Worm (Caenorhabditis elegans) whole organism, late embryonic: ENCODE results near the gene acr-14.

Experiments
- C38D4.7 ChIP-seq: fragments of 200-800 bp; sonication (Bioruptor generic); optimal IDR thresholded peaks from 2 replicates; lab custom pipeline; 2018; ENCODE audit warnings: mild to moderate bottlenecking, missing genetic modification characterization, moderate library complexity, missing compliant biosample characterization
- F13H6.1 ChIP-seq: sonication (generic microtip); optimal IDR thresholded peaks from 2 replicates; lab custom pipeline; 2016; ENCODE audit warnings: missing genetic modification characterization, missing compliant biosample characterization
- K02D7.2 ChIP-seq: sonication (generic microtip); optimal IDR thresholded peaks from 2 replicates; lab custom pipeline; 2017; ENCODE audit warnings: mild to moderate bottlenecking, missing genetic modification characterization, missing compliant biosample characterization
- Y22D7AL.16 ChIP-seq: sonication (generic microtip); optimal IDR thresholded peaks from 2 replicates; lab custom pipeline; 2016; ENCODE audit warnings: missing genetic modification characterization, missing compliant biosample characterization
- ceh-18 ChIP-seq: sonication (generic microtip); optimal IDR thresholded peaks from 2 replicates; lab custom pipeline; 2016; ENCODE audit warnings: missing genetic modification characterization, missing compliant biosample characterization
- ceh-22 ChIP-seq: sonication (generic microtip); optimal IDR thresholded peaks from 2 replicates; lab custom pipeline; 2017; ENCODE audit warnings: missing biosample characterization, missing genetic modification characterization
- ceh-24 ChIP-seq: sonication (generic microtip); optimal IDR thresholded peaks from 2 replicates; lab custom pipeline; 2016; ENCODE audit warnings: mild to moderate bottlenecking, missing genetic modification characterization, missing compliant biosample characterization
- ceh-9 ChIP-seq: sonication (generic microtip); optimal IDR thresholded peaks from 2 replicates; lab custom pipeline; 2016; ENCODE audit warnings: mild to moderate bottlenecking, missing genetic modification characterization, inconsistent platforms, missing compliant biosample characterization
- dve-1 ChIP-seq: sonication (generic microtip); optimal IDR thresholded peaks from 2 replicates; lab custom pipeline; 2017; ENCODE audit warnings: antibody characterized with exemption, mild to moderate bottlenecking, missing genetic modification characterization, missing compliant biosample characterization
- elt-4 ChIP-seq: sonication (generic microtip); optimal IDR thresholded peaks from 2 replicates; lab custom pipeline; 2016; ENCODE audit warnings: missing genetic modification characterization, missing compliant biosample characterization
- eyg-1 ChIP-seq: sonication (generic microtip); optimal IDR thresholded peaks from 2 replicates; lab custom pipeline; 2016; ENCODE audit warnings: missing genotype, missing genetic modification characterization, missing compliant biosample characterization
- fkh-10 ChIP-seq: fragments of 150-350 bp; optimal IDR thresholded peaks from 2 replicates; lab custom pipeline; 2014; ENCODE audit warnings: missing biosample characterization, missing genetic modification reagents, missing genetic modification characterization
- hlh-15 ChIP-seq: sonication (generic microtip); optimal IDR thresholded peaks from 2 replicates; lab custom pipeline; 2016; ENCODE audit warnings: missing genetic modification characterization, missing compliant biosample characterization
- hlh-30 ChIP-seq: sonication (generic microtip); optimal IDR thresholded peaks from 2 replicates; lab custom pipeline; 2017; ENCODE audit warnings: antibody characterized with exemption, missing genetic modification characterization, missing compliant biosample characterization; ENCODE audit not compliant: insufficient read depth
- hlh-6 ChIP-seq: sonication (generic microtip); optimal IDR thresholded peaks from 2 replicates; lab custom pipeline; 2016; ENCODE audit warnings: missing genotype, missing genetic modification characterization, missing compliant biosample characterization
- hlh-8 ChIP-seq: sonication (generic microtip); optimal IDR thresholded peaks from 2 replicates; lab custom pipeline; 2016; ENCODE audit warnings: missing genotype, missing genetic modification characterization, missing compliant biosample characterization
- lin-11 ChIP-seq: fragments of 200-800 bp; sonication (Bioruptor generic); optimal IDR thresholded peaks from 2 replicates; lab custom pipeline; 2018; ENCODE audit warnings: mild to moderate bottlenecking, missing genetic modification characterization, missing compliant biosample characterization
- nfya-1 ChIP-seq: sonication (generic microtip); optimal IDR thresholded peaks from 2 replicates; lab custom pipeline; 2017; ENCODE audit warnings: missing genetic modification characterization, mild to moderate bottlenecking, missing compliant biosample characterization, antibody characterized with exemption, moderate library complexity
- nhr-11 ChIP-seq: fragments of 150-350 bp; optimal IDR thresholded peaks from 2 replicates; lab custom pipeline; 2014; ENCODE audit warnings: missing biosample characterization, missing genetic modification characterization
- nhr-232 ChIP-seq: sonication (generic microtip); optimal IDR thresholded peaks from 2 replicates; lab custom pipeline; 2016; ENCODE audit warnings: missing genetic modification characterization, missing compliant biosample characterization
- pat-9 ChIP-seq: fragments of 200-800 bp; sonication (Bioruptor generic); optimal IDR thresholded peaks from 2 replicates; lab custom pipeline; 2018; ENCODE audit warnings: mild to moderate bottlenecking, missing genetic modification characterization, moderate library complexity, missing compliant biosample characterization
- pha-2 ChIP-seq: sonication (generic microtip); optimal IDR thresholded peaks from 2 replicates; lab custom pipeline; 2017; ENCODE audit warnings: mild to moderate bottlenecking, missing genetic modification characterization, missing compliant biosample characterization
- pha-4 ChIP-seq: fragments of 150-350 bp; optimal IDR thresholded peaks from 2 replicates; lab custom pipeline; 2018; ENCODE audit warnings: missing biosample characterization, missing genetic modification reagents, missing genetic modification characterization
- pqm-1 ChIP-seq: sonication (generic microtip); optimal IDR thresholded peaks from 2 replicates; lab custom pipeline; 2016; ENCODE audit warnings: missing genetic modification characterization, missing compliant biosample characterization
- pros-1 ChIP-seq: fragments of 150-350 bp; optimal IDR thresholded peaks from 2 replicates; lab custom pipeline; 2014; ENCODE audit warnings: missing biosample characterization, missing genetic modification reagents, missing genetic modification characterization
- ref-2 ChIP-seq: sonication (generic microtip); optimal IDR thresholded peaks from 2 replicates; lab custom pipeline; 2016; ENCODE audit warnings: missing genetic modification characterization, missing compliant biosample characterization
- syd-9 ChIP-seq: sonication (generic microtip); optimal IDR thresholded peaks from 2 replicates; lab custom pipeline; 2016; ENCODE audit warnings: mild to moderate bottlenecking, missing genetic modification characterization, moderate library complexity, missing compliant biosample characterization
- unc-3 ChIP-seq, 2 experiments: fragments of 200-800 bp in 1 of 2; sonication (Bioruptor generic) in 1 of 2; sonication (generic microtip) in 1 of 2; conservative IDR thresholded peaks in 1 of 2; optimal IDR thresholded peaks in 1 of 2; 2 replicates each; pipeline versions ENCODE4 v1.3.6 to Lab custom; 2016 to 2022; ENCODE audit warnings: missing compliant biosample characterization in 2 of 2, missing genetic modification characterization in 2 of 2, missing genetic modification reagents in 1 of 2
- unc-55 ChIP-seq: sonication (generic microtip); optimal IDR thresholded peaks from 2 replicates; lab custom pipeline; 2017; ENCODE audit warnings: missing biosample characterization, missing genetic modification reagents, missing genetic modification characterization
- unc-86 ChIP-seq: sonication (generic microtip); optimal IDR thresholded peaks from 2 replicates; lab custom pipeline; 2016; ENCODE audit warnings: missing genetic modification characterization, missing compliant biosample characterization
- zip-5 ChIP-seq: sonication (generic microtip); optimal IDR thresholded peaks from 2 replicates; lab custom pipeline; 2016; ENCODE audit warnings: missing genetic modification characterization, missing compliant biosample characterization
- ztf-16 ChIP-seq: sonication (generic microtip); optimal IDR thresholded peaks from 2 replicates; lab custom pipeline; 2017; ENCODE audit warnings: missing genetic modification characterization, missing compliant biosample characterization

The acr-14 gene

DNA sequence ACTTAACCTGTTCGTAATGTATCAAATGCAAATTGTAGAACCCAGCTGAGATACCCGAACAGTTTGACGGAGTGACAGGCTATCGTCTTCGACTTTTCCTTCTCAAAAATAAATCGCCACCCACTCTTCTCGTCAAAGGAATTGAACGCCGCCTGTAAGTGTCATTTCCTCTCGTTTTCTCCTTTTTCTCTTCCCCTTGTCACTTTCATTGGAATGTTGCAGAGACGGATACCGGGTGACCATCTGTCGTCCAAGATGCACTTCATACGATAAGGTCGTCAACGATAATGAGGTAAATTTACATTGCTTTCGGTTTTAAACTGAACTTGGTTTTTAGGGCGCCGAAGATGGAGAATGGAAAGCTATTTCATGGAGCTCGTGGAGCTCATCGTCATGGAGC, 22.8 kb upstream of the acr-14 start:
- no peak for TF ChIP-seq ref-2 (tag; lab: Kevin White, UChicago)
- peak; percentile 9 for TF ChIP-seq unc-55 (GFP tag; lab: Kevin White, UChicago)

DNA sequence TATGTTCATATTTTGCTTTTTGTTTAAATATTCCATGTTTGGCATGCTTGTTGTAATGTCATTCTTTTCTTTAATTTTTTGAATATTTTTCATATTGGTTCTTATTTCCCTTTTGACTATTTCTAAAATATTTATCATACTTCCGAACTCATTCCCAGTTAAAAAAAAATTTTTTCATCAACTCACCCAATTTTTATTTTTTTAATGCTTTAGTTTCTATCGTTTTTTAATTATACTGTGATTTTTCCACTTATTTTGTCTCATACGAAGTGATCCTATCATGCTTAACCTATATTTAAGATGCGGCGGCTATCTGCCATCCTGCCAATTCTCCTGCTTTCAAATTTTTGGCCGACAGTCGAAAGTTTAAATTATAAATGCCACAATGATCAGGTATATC, 21.5 kb upstream of the acr-14 start, which contains the start of gene qua-1:
Gene qua-1 (plus strand): TSS at position 301 of the 400 bp plus-strand sequence.
- TF ChIP-seq ceh-9 (tag; lab: Kevin White, UChicago) (no peak), ceh-24 (no peak)
- TF ChIP-seq, all 69 proteins: peak for 0

DNA sequence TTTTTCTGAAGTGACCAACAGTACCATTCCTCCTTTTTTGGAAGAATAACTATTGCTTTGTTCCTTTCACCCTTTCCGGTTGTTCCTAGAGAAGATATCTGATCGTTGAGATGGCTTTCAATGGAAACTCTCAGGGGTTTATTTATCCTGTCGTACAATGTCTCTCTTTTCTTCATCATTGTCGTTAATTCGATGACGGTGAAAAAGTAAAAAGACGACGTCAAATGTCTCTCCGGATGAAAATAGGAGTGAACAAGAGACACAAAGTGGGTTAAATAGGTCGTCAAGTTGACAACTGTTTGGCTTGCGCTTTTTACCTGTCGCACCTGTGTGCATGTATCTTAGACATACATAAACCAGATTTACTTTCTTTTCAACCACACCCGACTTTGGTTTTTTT, 16.9 kb upstream of the acr-14 start:
- TF ChIP-seq pat-9 (tag; lab: Kevin White, UChicago) (no peak), hlh-15 (tag; lab: Kevin White, UChicago) (no peak), nfya-1 (tag; lab: Kevin White, UChicago) (no peak), eyg-1 (tag; lab: Kevin White, UChicago) (no peak), ztf-16 (tag; lab: Kevin White, UChicago) (no peak), syd-9 (no peak), hlh-8 (tag; lab: Kevin White, UChicago) (no peak), pros-1 (no peak), zip-5 (no peak)
- TF ChIP-seq, all 69 proteins: peak for 0

DNA sequence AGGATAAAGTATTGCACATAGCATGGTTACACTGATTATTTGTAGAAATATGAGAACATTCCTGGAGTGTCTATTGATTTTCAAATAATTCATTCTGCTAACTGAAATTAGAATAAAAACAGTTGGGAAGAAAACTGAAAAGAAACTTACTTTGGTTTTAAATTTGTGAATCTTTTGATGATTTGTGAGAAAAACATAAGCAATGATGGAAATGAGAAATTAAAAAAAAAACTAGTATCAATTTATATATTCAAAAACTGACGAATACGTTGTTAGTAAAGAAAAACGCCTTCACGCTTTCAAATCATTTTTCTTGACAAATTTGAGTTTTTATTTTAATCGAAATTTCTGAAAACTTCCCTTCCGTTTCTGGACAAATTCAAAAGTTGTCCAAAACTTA, 16.1 kb upstream of the acr-14 start, which contains the start of gene T05C12.9:
Gene T05C12.9 (minus strand): TSS at position 101 of the 400 bp plus-strand sequence.
- TF ChIP-seq nhr-232 (no peak), pqm-1 (no peak), ceh-24 (no peak), dve-1 (tag; lab: Kevin White, UChicago) (no peak), unc-86 (tag; lab: Kevin White, UChicago) (no peak), F13H6.1 (tag; lab: Kevin White, UChicago) (no peak), hlh-15 (tag; lab: Kevin White, UChicago) (no peak), unc-55 (GFP tag; lab: Kevin White, UChicago) (no peak)

DNA sequence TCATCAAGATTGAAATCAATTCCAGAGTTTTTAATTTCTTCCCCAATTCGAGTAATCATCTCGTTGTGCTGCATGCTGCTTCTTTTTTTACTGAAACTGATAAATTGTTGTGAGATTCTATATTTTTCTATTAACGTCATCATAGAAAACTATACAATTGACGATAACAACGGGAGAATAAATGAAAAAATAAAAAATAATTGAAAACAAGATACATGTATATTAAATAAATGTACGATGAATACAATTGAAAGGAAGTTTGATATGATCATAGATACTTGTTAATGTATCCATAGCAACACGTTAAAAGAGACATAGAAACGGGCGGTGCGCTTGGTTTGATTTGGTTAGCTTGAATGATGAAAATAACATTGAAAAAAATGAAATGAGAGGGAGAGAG, 13.5 kb upstream of the acr-14 start, which contains the start of gene T05C12.8:
Gene T05C12.8 (minus strand): TSS at position 101 of the 400 bp plus-strand sequence.
- TF ChIP-seq unc-3 (GFP tag; conservative IDR thresholded peaks at IDR 0.05; lab: Robert Waterston, UW) (no peak), unc-3 (tag; optimal IDR thresholded peaks at IDR 0.05; lab: Kevin White, UChicago) (no peak), K02D7.2 (tag; lab: Kevin White, UChicago) (no peak), syd-9 (no peak), ceh-22 (tag; lab: Kevin White, UChicago) (no peak), pha-4 (tag; lab: Kevin White, UChicago) (no peak), pha-2 (tag; lab: Kevin White, UChicago) (no peak), lin-11 (tag; lab: Kevin White, UChicago) (no peak), hlh-8 (tag; lab: Kevin White, UChicago) (no peak), hlh-6 (no peak), ceh-18 (no peak), F13H6.1 (tag; lab: Kevin White, UChicago) (no peak), elt-4 (tag; lab: Kevin White, UChicago) (no peak), unc-86 (tag; lab: Kevin White, UChicago) (no peak), nhr-11 (tag; lab: Kevin White, UChicago) (no peak), Y22D7AL.16 (tag; lab: Kevin White, UChicago) (no peak), ceh-24 (no peak), fkh-10 (GFP tag; lab: Kevin White, UChicago) (no peak), hlh-30 (tag; lab: Kevin White, UChicago) (no peak), eyg-1 (tag; lab: Kevin White, UChicago) (no peak), C38D4.7 (GFP tag; lab: Kevin White, UChicago) (no peak)
